Worm (Caenorhabditis elegans) whole organism, L4/young adult: ENCODE data around the gene era-1.

Experiments
- W03F9.2 ChIP-seq: fragments of 150-350 bp; optimal IDR thresholded peaks from 2 replicates; lab custom pipeline; 2014; ENCODE audit warnings: missing biosample characterization, missing genetic modification characterization
- dao-5 ChIP-seq: sonication (generic microtip); optimal IDR thresholded peaks from 2 replicates; lab custom pipeline; 2016; ENCODE audit warnings: missing genotype, missing genetic modification characterization, moderate library complexity, missing compliant biosample characterization
- him-1 ChIP-seq: sonication (generic microtip); optimal IDR thresholded peaks from 2 replicates; lab custom pipeline; 2016; ENCODE audit warnings: missing genotype, missing genetic modification reagents, missing genetic modification characterization, missing compliant biosample characterization

ce11 chrV:6690075-6690474, 12.8 kb upstream of the era-1 start:
- no peak for TF ChIP-seq dao-5
- no peak for TF ChIP-seq him-1 (tag; lab: Kevin White, UChicago)
- TF ChIP-seq W03F9.2 (tag; lab: Kevin White, UChicago): no peak
